Fruit fly (Drosophila melanogaster) whole organism, embryonic: Measurements from ENCODE around the gene Spn28Db.

ENCODE experiments used
- Antp ChIP-seq: fragments of 200-800 bp; sonication (Bioruptor generic); optimal IDR thresholded peaks from 3 replicates; lab custom pipeline; 2016; ENCODE audit warnings: missing biosample characterization, missing genetic modification characterization
- Atf3 ChIP-seq: fragments of 200-800 bp; sonication (Bioruptor generic); optimal IDR thresholded peaks from 3 replicates; lab custom pipeline; 2016; ENCODE audit warnings: missing biosample characterization, missing genetic modification characterization
- BEAF-32 ChIP-seq: fragments of 200-800 bp; sonication (Bioruptor generic); optimal IDR thresholded peaks from 3 replicates; lab custom pipeline; 2017; ENCODE audit warnings: missing biosample characterization, missing genetic modification characterization, mild to moderate bottlenecking, moderate library complexity, missing genetic modification reagents
- CG10147 ChIP-seq: fragments of 200-800 bp; sonication (Bioruptor generic); optimal IDR thresholded peaks from 2 replicates; lab custom pipeline; 2019; ENCODE audit warnings: missing biosample characterization, mild to moderate bottlenecking, missing genetic modification characterization, moderate library complexity
- CG10462 ChIP-seq: fragments of 200-800 bp; sonication (Bioruptor generic); optimal IDR thresholded peaks from 2 replicates; lab custom pipeline; 2016; ENCODE audit warnings: missing biosample characterization, missing genetic modification characterization
- CG10543 ChIP-seq: fragments of 200-800 bp; sonication (Bioruptor generic); optimal IDR thresholded peaks from 3 replicates; lab custom pipeline; 2017; ENCODE audit warnings: missing biosample characterization, mild to moderate bottlenecking, missing genetic modification characterization, moderate library complexity
- CG10959 ChIP-seq: fragments of 200-800 bp; sonication (Bioruptor generic); IDR thresholded peaks from 2 replicates; pipeline ENCODE4 v1.3.6; 2022; ENCODE audit warnings: missing biosample characterization, missing genetic modification characterization
- CG11456 ChIP-seq: fragments of 200-800 bp; sonication (Bioruptor generic); IDR thresholded peaks from 3 replicates; pipeline ENCODE4 v1.3.6; 2022; ENCODE audit warnings: missing biosample characterization, missing genetic modification characterization
- CG12236 ChIP-seq: fragments of 200-800 bp; sonication (Bioruptor generic); optimal IDR thresholded peaks from 2 replicates; lab custom pipeline; 2016; ENCODE audit warnings: missing biosample characterization, missing genetic modification characterization
- CG1233 ChIP-seq: fragments of 200-800 bp; sonication (Bioruptor generic); optimal IDR thresholded peaks from 4 replicates; lab custom pipeline; 2018; ENCODE audit warnings: missing biosample characterization, mild to moderate bottlenecking, missing genetic modification characterization
- CG12942 ChIP-seq: fragments of 200-800 bp; sonication (Bioruptor generic); optimal IDR thresholded peaks from 3 replicates; lab custom pipeline; 2016; ENCODE audit warnings: missing biosample characterization, missing genetic modification characterization
- CG14050 ChIP-seq: fragments of 200-800 bp; sonication (Bioruptor generic); IDR thresholded peaks from 3 replicates; pipeline ENCODE4 v1.3.6; 2022; ENCODE audit warnings: missing biosample characterization, missing genetic modification characterization
- CG17328 ChIP-seq: fragments of 200-800 bp; sonication (Bioruptor generic); IDR thresholded peaks from 2 replicates; pipeline ENCODE4 v1.3.6; 2022; ENCODE audit warnings: missing biosample characterization, missing genetic modification characterization
- CG18262 ChIP-seq: fragments of 200-800 bp; optimal IDR thresholded peaks from 3 replicates; lab custom pipeline; 2019; ENCODE audit warnings: missing biosample characterization, mild to moderate bottlenecking, missing genetic modification characterization, moderate library complexity
- CG2116 ChIP-seq: fragments of 200-800 bp; sonication (Bioruptor generic); optimal IDR thresholded peaks from 3 replicates; lab custom pipeline; 2018; ENCODE audit warnings: missing biosample characterization, mild to moderate bottlenecking, missing genetic modification characterization
- CG2889 ChIP-seq: fragments of 200-800 bp; sonication (Bioruptor generic); IDR thresholded peaks from 3 replicates; pipeline ENCODE4 v1.3.6; 2022; ENCODE audit warnings: missing biosample characterization, missing genetic modification characterization
- CG3065 ChIP-seq: fragments of 200-800 bp; sonication (Bioruptor generic); optimal IDR thresholded peaks from 2 replicates; lab custom pipeline; 2016; ENCODE audit warnings: missing biosample characterization, missing genetic modification characterization
- CG31441 ChIP-seq: fragments of 200-800 bp; sonication (Bioruptor generic); IDR thresholded peaks from 2 replicates; pipeline ENCODE4 v1.3.6; 2022; ENCODE audit warnings: missing biosample characterization, missing genetic modification characterization
- CG34422 ChIP-seq: fragments of 200-800 bp; sonication (Bioruptor generic); IDR thresholded peaks from 3 replicates; pipeline ENCODE4 v1.3.6; 2022; ENCODE audit warnings: missing biosample characterization, missing genetic modification characterization
- CG42726 ChIP-seq: fragments of 200-800 bp; sonication (Bioruptor generic); IDR thresholded peaks from 2 replicates; pipeline ENCODE4 v1.3.6; 2022; ENCODE audit warnings: missing biosample characterization, missing genetic modification characterization; ENCODE audit not compliant: partially characterized antibody
- CG4617 ChIP-seq: fragments of 200-800 bp; sonication (Bioruptor generic); optimal IDR thresholded peaks from 3 replicates; lab custom pipeline; 2016; ENCODE audit warnings: missing biosample characterization, missing genetic modification characterization, borderline replicate concordance
- CG6254 ChIP-seq: fragments of 200-800 bp; sonication (Bioruptor generic); optimal IDR thresholded peaks from 3 replicates; lab custom pipeline; 2017; ENCODE audit warnings: mild to moderate bottlenecking, missing biosample characterization, missing genetic modification reagents, missing genetic modification characterization
- CG8281 ChIP-seq: fragments of 200-800 bp; sonication (Bioruptor generic); optimal IDR thresholded peaks from 2 replicates; lab custom pipeline; 2018; ENCODE audit warnings: missing biosample characterization, mild to moderate bottlenecking, missing genetic modification characterization, moderate library complexity
- CG8765 ChIP-seq: fragments of 200-800 bp; sonication (Bioruptor generic); IDR thresholded peaks from 2 replicates; pipeline ENCODE4 v1.3.6; 2022; ENCODE audit warnings: missing biosample characterization, missing genetic modification characterization
- Camta ChIP-seq: fragments of 200-800 bp; sonication (Bioruptor generic); optimal IDR thresholded peaks from 2 replicates; lab custom pipeline; 2016; ENCODE audit warnings: missing biosample characterization, missing genetic modification characterization
- CrebB ChIP-seq: fragments of 200-800 bp; sonication (Bioruptor generic); optimal IDR thresholded peaks from 3 replicates; lab custom pipeline; 2018; ENCODE audit warnings: missing biosample characterization, mild to moderate bottlenecking, missing genetic modification characterization
- D ChIP-seq, 2 experiments: fragments of 200-800 bp in 1 of 2; fragments of >200 bp in 1 of 2; sonication (Bioruptor generic) in 1 of 2; optimal IDR thresholded peaks; 2 replicates in 1 of 2; 3 replicates in 1 of 2; lab custom pipeline; 2017; ENCODE audit warnings: mild to moderate bottlenecking in 1 of 2, missing biosample characterization in 1 of 2, missing genetic modification characterization in 1 of 2, missing genetic modification reagents in 1 of 2
- D19A ChIP-seq: fragments of 200-800 bp; optimal IDR thresholded peaks from 3 replicates; lab custom pipeline; 2019; ENCODE audit warnings: missing biosample characterization, mild to moderate bottlenecking, missing genetic modification characterization, moderate library complexity
- Doc3 ChIP-seq: fragments of 200-800 bp; sonication (Bioruptor generic); IDR thresholded peaks from 3 replicates; pipeline ENCODE4 v1.3.6; 2022; ENCODE audit warnings: missing biosample characterization, missing genetic modification characterization; ENCODE audit not compliant: partially characterized antibody
- Med ChIP-seq: fragments of 200-800 bp; sonication (Bioruptor generic); peaks from one replicate; lab custom pipeline; 2016; ENCODE audit warnings: missing biosample characterization, missing genetic modification characterization, mild to moderate bottlenecking, inconsistent platforms, moderate library complexity
- NC2β ChIP-seq: fragments of 200-800 bp; sonication (Bioruptor generic); optimal IDR thresholded peaks from 2 replicates; lab custom pipeline; 2016; ENCODE audit warnings: missing biosample characterization, missing genetic modification characterization
- Six4 ChIP-seq: fragments of 200-800 bp; sonication (Bioruptor generic); optimal IDR thresholded peaks from 2 replicates; lab custom pipeline; 2016; ENCODE audit warnings: missing biosample characterization, missing genetic modification characterization
- cato ChIP-seq: fragments of 200-800 bp; sonication (Bioruptor generic); optimal IDR thresholded peaks from 2 replicates; lab custom pipeline; 2016; ENCODE audit warnings: missing biosample characterization, missing genetic modification characterization, borderline replicate concordance
- caup ChIP-seq: fragments of 200-800 bp; sonication (Bioruptor generic); optimal IDR thresholded peaks from 3 replicates; lab custom pipeline; 2017; ENCODE audit warnings: missing biosample characterization, mild to moderate bottlenecking, missing genetic modification characterization, moderate library complexity; ENCODE audit not compliant: severe bottlenecking
- croc ChIP-seq: fragments of 200-800 bp; sonication (Bioruptor generic); conservative IDR thresholded peaks from 3 replicates; pipeline ENCODE4 v1.3.6; 2022; ENCODE audit warnings: missing biosample characterization, missing genetic modification characterization
- fu2 ChIP-seq: fragments of 200-800 bp; sonication (Bioruptor generic); optimal IDR thresholded peaks from 2 replicates; lab custom pipeline; 2016; ENCODE audit warnings: missing biosample characterization, missing genetic modification characterization
- gce ChIP-seq: fragments of 200-800 bp; sonication (Bioruptor generic); IDR thresholded peaks from 3 replicates; pipeline ENCODE4 v1.3.6; 2022; ENCODE audit warnings: missing biosample characterization, missing genetic modification characterization
- gsb-n ChIP-seq: fragments of 200-800 bp; sonication (Bioruptor generic); optimal IDR thresholded peaks from 3 replicates; lab custom pipeline; 2018; ENCODE audit warnings: missing biosample characterization, mild to moderate bottlenecking, missing genetic modification characterization
- kah ChIP-seq: fragments of 200-800 bp; sonication (Bioruptor generic); optimal IDR thresholded peaks from 2 replicates; lab custom pipeline; 2018; ENCODE audit warnings: missing biosample characterization, mild to moderate bottlenecking, missing genetic modification characterization
- lmd ChIP-seq: fragments of 200-800 bp; sonication (Bioruptor generic); IDR thresholded peaks from 2 replicates; pipeline ENCODE4 v1.3.6; 2022; ENCODE audit warnings: missing biosample characterization, missing genetic modification characterization
- luna ChIP-seq: fragments of 200-800 bp; sonication (Bioruptor generic); optimal IDR thresholded peaks from 2 replicates; lab custom pipeline; 2016; ENCODE audit warnings: missing biosample characterization, missing genetic modification characterization
- mam ChIP-seq: fragments of 200-800 bp; sonication (Bioruptor generic); optimal IDR thresholded peaks from 3 replicates; lab custom pipeline; 2016; ENCODE audit warnings: missing biosample characterization, missing genetic modification characterization
- nerfin-2 ChIP-seq: fragments of 200-800 bp; sonication (Bioruptor generic); IDR thresholded peaks from 2 replicates; pipeline ENCODE4 v1.3.6; 2022; ENCODE audit warnings: missing biosample characterization, missing genetic modification characterization; ENCODE audit not compliant: partially characterized antibody
- nom ChIP-seq: fragments of 200-800 bp; sonication (Bioruptor generic); optimal IDR thresholded peaks from 2 replicates; lab custom pipeline; 2017; ENCODE audit warnings: missing biosample characterization, missing genetic modification characterization, mild to moderate bottlenecking, moderate library complexity, missing genetic modification reagents
- pan ChIP-seq, 4 experiments: fragments of >200 bp in 3 of 4; fragments of 200-800 bp in 1 of 4; sonication (Bioruptor generic) in 1 of 4; optimal IDR thresholded peaks in 3 of 4; IDR thresholded peaks in 1 of 4; 2 replicates each; pipeline versions ENCODE4 v1.3.6 to Lab custom; 2017 to 2022; ENCODE audit warnings: missing biosample characterization in 2 of 4, missing genetic modification characterization in 2 of 4, mixed read lengths in 1 of 4
- peb ChIP-seq: fragments of 200-800 bp; sonication (Bioruptor generic); IDR thresholded peaks from 2 replicates; pipeline ENCODE4 v1.3.6; 2022; ENCODE audit warnings: missing biosample characterization, missing genetic modification characterization
- run ChIP-seq: fragments of 200-800 bp; sonication (Bioruptor generic); optimal IDR thresholded peaks from 3 replicates; lab custom pipeline; 2018; ENCODE audit warnings: missing biosample characterization, mild to moderate bottlenecking, missing genetic modification characterization
- sna ChIP-seq: fragments of 200-800 bp; sonication (Bioruptor generic); IDR thresholded peaks from 2 replicates; pipeline ENCODE4 v1.3.6; 2022; ENCODE audit warnings: missing biosample characterization, missing genetic modification characterization; ENCODE audit not compliant: partially characterized antibody
- sob ChIP-seq: fragments of 200-800 bp; sonication (Bioruptor generic); IDR thresholded peaks from 2 replicates; pipeline ENCODE4 v1.3.6; 2022; ENCODE audit warnings: missing biosample characterization, missing genetic modification characterization
- vfl ChIP-seq: fragments of 200-800 bp; sonication (Bioruptor generic); optimal IDR thresholded peaks from 2 replicates; lab custom pipeline; 2016; ENCODE audit warnings: missing biosample characterization, missing genetic modification characterization

The Spn28Db gene

DNA sequence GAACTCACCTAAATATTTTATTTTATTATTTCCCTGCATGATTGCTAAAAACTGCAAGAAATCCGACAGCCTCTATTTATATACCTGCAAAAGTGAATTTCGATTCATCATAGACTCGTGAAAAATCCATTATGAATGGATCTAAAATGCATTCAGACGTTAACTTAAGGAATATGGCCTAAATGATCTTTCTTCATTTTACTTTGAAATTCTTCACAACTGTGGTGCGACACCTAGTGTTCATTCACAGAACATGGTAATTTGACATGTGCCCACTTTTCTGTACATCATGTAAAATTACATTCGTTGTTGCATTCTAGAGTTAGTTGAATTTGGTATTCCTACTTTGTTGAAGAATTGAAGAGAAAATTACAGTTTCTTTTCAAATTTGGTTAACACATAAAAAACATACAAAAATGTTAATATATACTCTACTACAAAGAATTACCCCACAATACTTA, at the start of gene Spn28Db (continued):
- no peak for TF ChIP-seq luna (GFP tag; lab: Kevin White, UChicago)
- TF ChIP-seq CG4617, result no peak
- no peak for TF ChIP-seq CG31441 (GFP tag; lab: Robert Waterston, UW)
- no peak for TF ChIP-seq croc (GFP tag; lab: Robert Waterston, UW)
- TF ChIP-seq CG8281, result no peak
- no peak for TF ChIP-seq Camta (GFP tag; lab: Kevin White, UChicago)
- no peak for TF ChIP-seq gce
- TF ChIP-seq CG14050 (GFP tag; lab: Robert Waterston, UW), result no peak
- no peak for TF ChIP-seq CG3065
- no peak for TF ChIP-seq lmd (GFP tag; lab: Robert Waterston, UW)
- TF ChIP-seq Six4 (GFP tag; lab: Kevin White, UChicago), result no peak
- no peak for TF ChIP-seq mam (GFP tag; lab: Kevin White, UChicago)
- TF ChIP-seq CG10147 (GFP tag; lab: Kevin White, UChicago), result no peak
- no peak for TF ChIP-seq nom (GFP tag; lab: Kevin White, UChicago)
- peak; percentile 3 for TF ChIP-seq D19A (tag; lab: Kevin White, UChicago)
- TF ChIP-seq CG12942 (GFP tag; lab: Kevin White, UChicago), result no peak
- no peak for TF ChIP-seq BEAF-32
- TF ChIP-seq Med (GFP tag; lab: Kevin White, UChicago), result peak; percentile 80
- TF ChIP-seq NC2β (GFP tag; lab: Kevin White, UChicago), result no peak
- peak; percentile 62 for TF ChIP-seq CG42726 (GFP tag; lab: Robert Waterston, UW)
- no peak for TF ChIP-seq pan (optimal IDR thresholded peaks at IDR 0.05; lab: Kevin White, UChicago)
- no peak for TF ChIP-seq pan (GFP tag; optimal IDR thresholded peaks at IDR 0.05 in 1 of 2, IDR thresholded peaks at IDR 0.05 in 1 of 2)
- no peak for TF ChIP-seq CG10959 (GFP tag; lab: Robert Waterston, UW)
- TF ChIP-seq nerfin-2 (GFP tag; lab: Robert Waterston, UW), result no peak
- TF ChIP-seq CG10543 (GFP tag; lab: Kevin White, UChicago), result no peak
- no peak for TF ChIP-seq D (optimal IDR thresholded peaks at IDR 0.05; lab: Kevin White, UChicago)
- no peak for TF ChIP-seq D (GFP tag; optimal IDR thresholded peaks at IDR 0.05; lab: Kevin White, UChicago)
- TF ChIP-seq sna (GFP tag; lab: Robert Waterston, UW), result no peak
- TF ChIP-seq CG11456, result no peak
- no peak for TF ChIP-seq vfl (GFP tag; lab: Kevin White, UChicago)
- no peak for TF ChIP-seq CG12236 (GFP tag; lab: Kevin White, UChicago)
- no peak for TF ChIP-seq peb
- peak; percentile 1 for TF ChIP-seq gsb-n (tag; lab: Kevin White, UChicago)
- TF ChIP-seq Antp (GFP tag; lab: Kevin White, UChicago), result no peak
- no peak for TF ChIP-seq CG8765
- TF ChIP-seq caup, result no peak
- no peak for TF ChIP-seq cato (GFP tag; lab: Kevin White, UChicago)
- TF ChIP-seq CG34422 (GFP tag; lab: Robert Waterston, UW), result no peak
- no peak for TF ChIP-seq run (tag; lab: Kevin White, UChicago)
- no peak for TF ChIP-seq CG2889 (GFP tag; lab: Robert Waterston, UW)
- TF ChIP-seq CG6254 (GFP tag; lab: Kevin White, UChicago), result no peak
- TF ChIP-seq CG1233 (GFP tag; lab: Kevin White, UChicago), result no peak
- no peak for TF ChIP-seq CG10462 (GFP tag; lab: Kevin White, UChicago)
- peak; percentile 58; the same call in 1 of the 2 replicates for TF ChIP-seq sob (GFP tag; lab: Robert Waterston, UW)
- no peak for TF ChIP-seq CG2116
- TF ChIP-seq kah (GFP tag; lab: Kevin White, UChicago), result no peak
- TF ChIP-seq CrebB, result no peak
- TF ChIP-seq CG17328 (GFP tag; lab: Robert Waterston, UW), result no peak
- TF ChIP-seq Atf3 (GFP tag; lab: Kevin White, UChicago), result no peak
- no peak for TF ChIP-seq CG18262
- no peak for TF ChIP-seq fu2 (GFP tag; lab: Kevin White, UChicago)
- TF ChIP-seq Doc3 (GFP tag; lab: Robert Waterston, UW), result no peak
